Worm (Caenorhabditis elegans) whole organism, young adult: ENCODE data around the gene Y60A9.3.

Experiments used
- C06A6.2 ChIP-seq: fragments of 200-800 bp; sonication (Bioruptor generic); conservative IDR thresholded peaks from 2 replicates; pipeline ENCODE4 v1.3.6; 2022; ENCODE audit warnings: missing genetic modification characterization, missing compliant biosample characterization
- F37B4.10 ChIP-seq: fragments of 200-800 bp; sonication (Bioruptor generic); IDR thresholded peaks from 2 replicates; pipeline ENCODE4 v1.3.6; 2022; ENCODE audit warnings: missing genetic modification characterization, missing compliant biosample characterization
- F52B5.7 ChIP-seq: sonication (generic microtip); optimal IDR thresholded peaks from 2 replicates; lab custom pipeline; 2016; ENCODE audit warnings: mild to moderate bottlenecking, missing genetic modification characterization, missing compliant biosample characterization
- F55B11.4 ChIP-seq: sonication (generic microtip); optimal IDR thresholded peaks from 2 replicates; lab custom pipeline; 2016; ENCODE audit warnings: missing compliant biosample characterization, missing genetic modification characterization, borderline replicate concordance; ENCODE audit not compliant: insufficient read depth
- cebp-2 ChIP-seq: fragments of 200-800 bp; sonication (Bioruptor generic); IDR thresholded peaks from 2 replicates; pipeline ENCODE4 v1.3.6; 2022; ENCODE audit warnings: missing genetic modification characterization, missing compliant biosample characterization
- dpl-1 ChIP-seq: fragments of 150-350 bp; optimal IDR thresholded peaks from 2 replicates; lab custom pipeline; 2014; ENCODE audit warnings: missing biosample characterization, missing genetic modification reagents, missing genetic modification characterization
- egl-18 ChIP-seq: fragments of 200-800 bp; sonication (Bioruptor generic); IDR thresholded peaks from 2 replicates; pipeline ENCODE4 v1.3.6; 2022; ENCODE audit warnings: missing genetic modification reagents, missing genetic modification characterization, missing compliant biosample characterization
- hlh-12 ChIP-seq: sonication (generic microtip); optimal IDR thresholded peaks from 2 replicates; lab custom pipeline; 2016; ENCODE audit warnings: missing genetic modification characterization, missing compliant biosample characterization
- let-526 ChIP-seq: fragments of 200-800 bp; sonication (Bioruptor generic); IDR thresholded peaks from 2 replicates; pipeline ENCODE4 v1.3.6; 2022; ENCODE audit warnings: missing genetic modification reagents, missing genetic modification characterization, missing compliant biosample characterization
- mxl-1 ChIP-seq: sonication (generic microtip); optimal IDR thresholded peaks from 2 replicates; lab custom pipeline; 2016; ENCODE audit warnings: missing genetic modification characterization, missing compliant biosample characterization
- snpc-4 ChIP-seq, 5 experiments: fragments of 150-350 bp in 1 of 5; sonication (generic microtip) in 4 of 5; optimal IDR thresholded peaks; 2 replicates each; lab custom pipeline; 2014 to 2018; ENCODE audit warnings: missing genetic modification characterization in 5 of 5, missing biosample characterization in 3 of 5, antibody characterized with exemption in 2 of 5, mild to moderate bottlenecking in 2 of 5, missing compliant biosample characterization in 2 of 5, missing genotype in 2 of 5, moderate library complexity in 2 of 5, missing genetic modification reagents in 1 of 5
- somi-1 ChIP-seq: fragments of 200-800 bp; sonication (Bioruptor generic); optimal IDR thresholded peaks from 2 replicates; lab custom pipeline; 2018; ENCODE audit warnings: mild to moderate bottlenecking, missing genetic modification characterization, missing compliant biosample characterization
- xnd-1 ChIP-seq: sonication (generic microtip); optimal IDR thresholded peaks from 2 replicates; lab custom pipeline; 2016; ENCODE audit warnings: missing genotype, missing genetic modification reagents, missing genetic modification characterization, missing compliant biosample characterization
- ztf-28 ChIP-seq: fragments of 200-800 bp; sonication (Bioruptor generic); IDR thresholded peaks from 2 replicates; pipeline ENCODE4 v1.3.6; 2022; ENCODE audit warnings: missing genetic modification reagents, missing genetic modification characterization, missing compliant biosample characterization

- TF ChIP-seq somi-1 (no peak), let-526 (GFP tag; lab: Robert Waterston, UW) (no peak), snpc-4 (GFP tag; optimal IDR thresholded peaks at IDR 0.05; lab: Kevin White, UChicago) (no peak), snpc-4 (tag; optimal IDR thresholded peaks at IDR 0.05; lab: Kevin White, UChicago) (no peak), F37B4.10 (GFP tag; lab: Robert Waterston, UW) (no peak), C06A6.2 (GFP tag; lab: Robert Waterston, UW) (no peak), cebp-2 (GFP tag; lab: Robert Waterston, UW) (no peak), xnd-1 (no peak), dpl-1 (GFP tag; lab: Kevin White, UChicago) (no peak), hlh-12 (tag; lab: Kevin White, UChicago) (no peak), mxl-1 (tag; lab: Kevin White, UChicago) (no peak), ztf-28 (GFP tag; lab: Robert Waterston, UW) (no peak), egl-18 (GFP tag; lab: Robert Waterston, UW) (no peak), F55B11.4 (tag; lab: Kevin White, UChicago) (no peak), F52B5.7 (no peak)
Measured at ce11 chrX:14415641-14416040, 32.6 kb downstream of the Y60A9.3 start, which contains the start of gene F23D12.10.
